Fruit fly (Drosophila melanogaster) whole organism, pupa: ENCODE results near the gene Mekk1.

Experiments used
- CG10348 ChIP-seq: fragments of 200-800 bp; sonication (Bioruptor generic); IDR thresholded peaks from 2 replicates; pipeline ENCODE4 v1.3.6; 2022; ENCODE audit warnings: missing biosample characterization, missing genetic modification characterization
- CG12605 ChIP-seq: fragments of 200-800 bp; sonication (Bioruptor generic); IDR thresholded peaks from 2 replicates; pipeline ENCODE4 v1.3.6; 2022; ENCODE audit warnings: missing biosample characterization, missing genetic modification characterization
- CG13204 ChIP-seq: fragments of 200-800 bp; sonication (Bioruptor generic); optimal IDR thresholded peaks from 2 replicates; lab custom pipeline; 2018; ENCODE audit warnings: missing biosample characterization, mild to moderate bottlenecking, missing genetic modification characterization, moderate library complexity
- CG14655 ChIP-seq: fragments of 200-800 bp; sonication (Bioruptor generic); optimal IDR thresholded peaks from 3 replicates; lab custom pipeline; 2017; ENCODE audit warnings: mild to moderate bottlenecking, missing biosample characterization, missing genetic modification reagents, missing genetic modification characterization
- CG15710 ChIP-seq: fragments of 200-800 bp; sonication (Bioruptor generic); optimal IDR thresholded peaks from 2 replicates; lab custom pipeline; 2018; ENCODE audit warnings: missing biosample characterization, mild to moderate bottlenecking, missing genetic modification characterization, moderate library complexity
- CG17806 ChIP-seq: fragments of 200-800 bp; sonication (Bioruptor generic); optimal IDR thresholded peaks from 2 replicates; lab custom pipeline; 2018; ENCODE audit warnings: missing biosample characterization, mild to moderate bottlenecking, missing genetic modification characterization, moderate library complexity
- CG32121 ChIP-seq: fragments of 200-800 bp; sonication (Bioruptor generic); IDR thresholded peaks from 2 replicates; pipeline ENCODE4 v1.3.6; 2022; ENCODE audit warnings: missing biosample characterization, missing genetic modification characterization
- CG34367 ChIP-seq: fragments of 200-800 bp; sonication (Bioruptor generic); optimal IDR thresholded peaks from 2 replicates; lab custom pipeline; 2018; ENCODE audit warnings: missing biosample characterization, mild to moderate bottlenecking, missing genetic modification characterization
- CG4496 ChIP-seq: fragments of 200-800 bp; sonication (Bioruptor generic); IDR thresholded peaks from 3 replicates; pipeline ENCODE4 v1.3.6; 2022; ENCODE audit warnings: missing biosample characterization, missing genetic modification characterization
- CG8159 ChIP-seq: fragments of 200-800 bp; sonication (Bioruptor generic); optimal IDR thresholded peaks from 3 replicates; lab custom pipeline; 2018; ENCODE audit warnings: missing biosample characterization, mild to moderate bottlenecking, missing genetic modification characterization, moderate library complexity
- CG8301 ChIP-seq: fragments of 200-800 bp; sonication (Bioruptor generic); optimal IDR thresholded peaks from 2 replicates; lab custom pipeline; 2018; ENCODE audit warnings: missing biosample characterization, mild to moderate bottlenecking, missing genetic modification characterization
- CG9948 ChIP-seq: fragments of 200-800 bp; sonication (Bioruptor generic); optimal IDR thresholded peaks from 2 replicates; lab custom pipeline; 2018; ENCODE audit warnings: missing biosample characterization, mild to moderate bottlenecking, missing genetic modification characterization, moderate library complexity
- D1 ChIP-seq: fragments of 200-800 bp; sonication (Bioruptor generic); optimal IDR thresholded peaks from 2 replicates; lab custom pipeline; 2018; ENCODE audit warnings: missing biosample characterization, mild to moderate bottlenecking, missing genetic modification characterization, moderate library complexity
- EcR ChIP-seq: fragments of 200-800 bp; sonication (Bioruptor generic); optimal IDR thresholded peaks from 3 replicates; lab custom pipeline; 2019; ENCODE audit warnings: missing biosample characterization, missing genetic modification characterization, mild to moderate bottlenecking, moderate library complexity, missing genetic modification reagents
- Ets98B ChIP-seq: fragments of 200-800 bp; sonication (Bioruptor generic); IDR thresholded peaks from 2 replicates; pipeline ENCODE4 v1.3.6; 2022; ENCODE audit warnings: missing biosample characterization, missing genetic modification characterization
- Pif1A ChIP-seq: fragments of 200-800 bp; sonication (Bioruptor generic); optimal IDR thresholded peaks from 3 replicates; lab custom pipeline; 2016; ENCODE audit warnings: missing biosample characterization, missing genetic modification characterization
- Pif1B ChIP-seq: fragments of 200-800 bp; sonication (Bioruptor generic); optimal IDR thresholded peaks from 3 replicates; lab custom pipeline; 2016; ENCODE audit warnings: missing biosample characterization, missing genetic modification characterization
- Snoo ChIP-seq: fragments of 200-800 bp; sonication (Bioruptor generic); optimal IDR thresholded peaks from 3 replicates; lab custom pipeline; 2017; ENCODE audit warnings: missing biosample characterization, mild to moderate bottlenecking, missing genetic modification characterization, inconsistent platforms
- fd96Ca ChIP-seq: fragments of 200-800 bp; sonication (Bioruptor generic); IDR thresholded peaks from 3 replicates; pipeline ENCODE4 v1.3.6; 2022; ENCODE audit warnings: missing biosample characterization, missing genetic modification characterization
- gl ChIP-seq: fragments of 200-800 bp; sonication (Bioruptor generic); optimal IDR thresholded peaks from 2 replicates; lab custom pipeline; 2018; ENCODE audit warnings: missing biosample characterization, mild to moderate bottlenecking, missing genetic modification characterization
- rn ChIP-seq: fragments of 200-800 bp; sonication (Bioruptor generic); IDR thresholded peaks from 2 replicates; pipeline ENCODE4 v1.3.6; 2022; ENCODE audit warnings: missing biosample characterization, missing genetic modification characterization

The Mekk1 gene

dm6 chr3R:18742358-18743269 lies 780 bp downstream of the Mekk1 start:
- TF ChIP-seq Ets98B (peak; percentile 44), CG15710 (tag; lab: Kevin White, UChicago) (no peak), fd96Ca (GFP tag; lab: Robert Waterston, UW) (no peak), gl (no peak), CG8301 (tag; lab: Kevin White, UChicago) (peak; percentile 56), Pif1A (GFP tag; lab: Kevin White, UChicago) (peak; percentile 46), CG13204 (GFP tag; lab: Kevin White, UChicago) (peak; percentile 62), CG32121 (peak; percentile 19; the same call in 1 of the 2 replicates), CG9948 (tag; lab: Kevin White, UChicago) (no peak), Snoo (no peak), D1 (tag; lab: Kevin White, UChicago) (peak; percentile 37), CG14655 (GFP tag; lab: Kevin White, UChicago) (peak; percentile 71), Pif1B (peak; percentile 57), CG8159 (tag; lab: Kevin White, UChicago) (no peak), rn (GFP tag; lab: Robert Waterston, UW) (peak; percentile 34; the same call in 1 of the 2 replicates), CG12605 (GFP tag; lab: Robert Waterston, UW) (no peak), CG10348 (no peak), EcR (GFP tag; lab: Kevin White, UChicago) (no peak), CG17806 (tag; lab: Kevin White, UChicago) (peak; percentile 30), CG4496 (GFP tag; lab: Robert Waterston, UW) (peak; percentile 62; the same call in 2 of the 3 replicates), CG34367 (tag; lab: Kevin White, UChicago) (no peak)

dm6 chr3R:18741844-18742187 lies 1.6 kb downstream of the Mekk1 start:
- TF ChIP-seq D1 (tag; lab: Kevin White, UChicago) = no peak
- no peak for TF ChIP-seq CG15710 (tag; lab: Kevin White, UChicago)
- TF ChIP-seq gl = no peak
- TF ChIP-seq Snoo = no peak
- no peak for TF ChIP-seq CG4496 (GFP tag; lab: Robert Waterston, UW)
- no peak for TF ChIP-seq CG32121
- no peak for TF ChIP-seq CG8301 (tag; lab: Kevin White, UChicago)
- TF ChIP-seq CG10348 = no peak
- no peak for TF ChIP-seq CG13204 (GFP tag; lab: Kevin White, UChicago)
- TF ChIP-seq CG14655 (GFP tag; lab: Kevin White, UChicago) = no peak
- no peak for TF ChIP-seq Pif1B
- TF ChIP-seq Pif1A (GFP tag; lab: Kevin White, UChicago) = no peak
- no peak for TF ChIP-seq CG12605 (GFP tag; lab: Robert Waterston, UW)
- no peak for TF ChIP-seq Ets98B
- TF ChIP-seq CG34367 (tag; lab: Kevin White, UChicago) = no peak
- TF ChIP-seq, all 21 proteins: peak for 0

dm6 chr3R:18741027-18741843 lies 2.2 kb downstream of the Mekk1 start:
- TF ChIP-seq Snoo (peak; percentile 95), Pif1A (GFP tag; lab: Kevin White, UChicago) (peak; percentile 90), CG9948 (tag; lab: Kevin White, UChicago) (peak; percentile 88), rn (GFP tag; lab: Robert Waterston, UW) (peak; percentile 79), CG8301 (tag; lab: Kevin White, UChicago) (peak; percentile 95), EcR (GFP tag; lab: Kevin White, UChicago) (no peak), CG4496 (GFP tag; lab: Robert Waterston, UW) (peak; percentile 96), CG14655 (GFP tag; lab: Kevin White, UChicago) (peak; percentile 96), Ets98B (peak; percentile 94), CG17806 (tag; lab: Kevin White, UChicago) (peak; percentile 90), CG13204 (GFP tag; lab: Kevin White, UChicago) (peak; percentile 74), fd96Ca (GFP tag; lab: Robert Waterston, UW) (peak; percentile 79; the same call in 2 of the 3 replicates), Pif1B (peak; percentile 93), CG15710 (tag; lab: Kevin White, UChicago) (peak; percentile 87), CG10348 (peak; percentile 45; the same call in 1 of the 2 replicates), CG12605 (GFP tag; lab: Robert Waterston, UW) (peak; percentile 91), D1 (tag; lab: Kevin White, UChicago) (peak; percentile 70), CG32121 (peak; percentile 90), CG8159 (tag; lab: Kevin White, UChicago) (peak; percentile 87), CG34367 (tag; lab: Kevin White, UChicago) (peak; percentile 83), gl (peak; percentile 71)

- no peak for TF ChIP-seq CG8301 (tag; lab: Kevin White, UChicago)
- no peak for TF ChIP-seq CG14655 (GFP tag; lab: Kevin White, UChicago)
- no peak for TF ChIP-seq CG10348
- no peak for TF ChIP-seq CG17806 (tag; lab: Kevin White, UChicago)
- no peak for TF ChIP-seq gl
- no peak for TF ChIP-seq CG9948 (tag; lab: Kevin White, UChicago)
- TF ChIP-seq CG13204 (GFP tag; lab: Kevin White, UChicago) = peak; percentile 69
- no peak for TF ChIP-seq CG15710 (tag; lab: Kevin White, UChicago)
- TF ChIP-seq Snoo = no peak
- peak; percentile 45; the same call in 1 of the 3 replicates for TF ChIP-seq CG4496 (GFP tag; lab: Robert Waterston, UW)
- peak; percentile 34 for TF ChIP-seq Pif1B
- TF ChIP-seq CG12605 (GFP tag; lab: Robert Waterston, UW) = peak; percentile 8; the same call in 1 of the 2 replicates
- no peak for TF ChIP-seq rn (GFP tag; lab: Robert Waterston, UW)
- peak; percentile 39 for TF ChIP-seq EcR (GFP tag; lab: Kevin White, UChicago)
- TF ChIP-seq Ets98B = no peak
- no peak for TF ChIP-seq Pif1A (GFP tag; lab: Kevin White, UChicago)
Measured at dm6 chr3R:18739978-18740954, 3.1 kb downstream of the Mekk1 start.
